Fruit fly (Drosophila melanogaster) whole organism, embryonic: ENCODE results near the gene Cortactin.

Experiments used
- BtbVII ChIP-seq: fragments of 200-800 bp; sonication (Bioruptor generic); optimal IDR thresholded peaks from 3 replicates; lab custom pipeline; 2017; ENCODE audit warnings: missing biosample characterization, mild to moderate bottlenecking, missing genetic modification characterization
- CG10565 ChIP-seq: fragments of 200-800 bp; sonication (Bioruptor generic); optimal IDR thresholded peaks from 3 replicates; lab custom pipeline; 2016; ENCODE audit warnings: missing biosample characterization, mild to moderate bottlenecking, missing genetic modification characterization
- CG11504 ChIP-seq: fragments of 200-800 bp; sonication (Bioruptor generic); optimal IDR thresholded peaks from 3 replicates; lab custom pipeline; 2019; ENCODE audit warnings: missing biosample characterization, mild to moderate bottlenecking, missing genetic modification characterization, moderate library complexity
- CG11695 ChIP-seq: fragments of 200-800 bp; sonication (Bioruptor generic); IDR thresholded peaks from 3 replicates; pipeline ENCODE4 v1.3.6; 2022; ENCODE audit warnings: missing biosample characterization, missing genetic modification characterization
- CG12219 ChIP-seq: fragments of 200-800 bp; sonication (Bioruptor generic); optimal IDR thresholded peaks from 3 replicates; lab custom pipeline; 2018; ENCODE audit warnings: missing biosample characterization, mild to moderate bottlenecking, missing genetic modification characterization
- CG12299 ChIP-seq: fragments of 200-800 bp; sonication (Bioruptor generic); optimal IDR thresholded peaks from 2 replicates; lab custom pipeline; 2018; ENCODE audit warnings: missing biosample characterization, mild to moderate bottlenecking, missing genetic modification characterization
- CG18764 ChIP-seq: fragments of 200-800 bp; sonication (Bioruptor generic); optimal IDR thresholded peaks from 3 replicates; lab custom pipeline; 2016; ENCODE audit warnings: missing biosample characterization, missing genetic modification characterization
- CG2116 ChIP-seq: fragments of 200-800 bp; sonication (Bioruptor generic); optimal IDR thresholded peaks from 3 replicates; lab custom pipeline; 2018; ENCODE audit warnings: missing biosample characterization, mild to moderate bottlenecking, missing genetic modification characterization
- CG2678 ChIP-seq: fragments of 200-800 bp; sonication (Bioruptor generic); optimal IDR thresholded peaks from 3 replicates; lab custom pipeline; 2019; ENCODE audit warnings: missing biosample characterization, mild to moderate bottlenecking, missing genetic modification characterization, moderate library complexity
- CG30431 ChIP-seq: fragments of 200-800 bp; sonication (Bioruptor generic); optimal IDR thresholded peaks from 2 replicates; lab custom pipeline; 2017; ENCODE audit warnings: missing biosample characterization, missing genetic modification characterization
- CG34376 ChIP-seq: fragments of 200-800 bp; sonication (Bioruptor generic); optimal IDR thresholded peaks from 2 replicates; lab custom pipeline; 2018; ENCODE audit warnings: missing biosample characterization, mild to moderate bottlenecking, missing genetic modification characterization
- CG4404 ChIP-seq: fragments of 200-800 bp; sonication (Bioruptor generic); IDR thresholded peaks from 2 replicates; pipeline ENCODE4 v1.3.6; 2022; ENCODE audit warnings: missing biosample characterization, missing genetic modification characterization
- CG4854 ChIP-seq: fragments of 200-800 bp; sonication (Bioruptor generic); optimal IDR thresholded peaks from 2 replicates; lab custom pipeline; 2016; ENCODE audit warnings: missing biosample characterization, missing genetic modification characterization, inconsistent platforms
- CG6175 ChIP-seq: fragments of 200-800 bp; sonication (Bioruptor generic); IDR thresholded peaks from 3 replicates; pipeline ENCODE4 v1.3.6; 2022; ENCODE audit warnings: missing biosample characterization, missing genetic modification characterization
- CG6813 ChIP-seq: fragments of 200-800 bp; sonication (Bioruptor generic); optimal IDR thresholded peaks from 2 replicates; lab custom pipeline; 2017; ENCODE audit warnings: missing biosample characterization, missing genetic modification characterization, mild to moderate bottlenecking, moderate library complexity, missing genetic modification reagents
- CG7357 ChIP-seq: fragments of 200-800 bp; sonication (Bioruptor generic); IDR thresholded peaks from 3 replicates; pipeline ENCODE4 v1.3.6; 2022; ENCODE audit warnings: missing biosample characterization, missing genetic modification characterization
- Dad ChIP-seq: fragments of 200-800 bp; sonication (Bioruptor generic); optimal IDR thresholded peaks from 3 replicates; lab custom pipeline; 2016; ENCODE audit warnings: missing biosample characterization, missing genetic modification characterization
- Dfd ChIP-seq, 2 experiments: fragments of >200 bp; optimal IDR thresholded peaks; 2 replicates each; lab custom pipeline; 2017; ENCODE audit warnings: missing biosample characterization in 2 of 2, missing genetic modification characterization in 2 of 2
- Dip2 ChIP-seq: fragments of 200-800 bp; sonication (Bioruptor generic); IDR thresholded peaks from 2 replicates; pipeline ENCODE4 v1.3.6; 2022; ENCODE audit warnings: missing biosample characterization, missing genetic modification characterization
- Doc3 ChIP-seq: fragments of 200-800 bp; sonication (Bioruptor generic); IDR thresholded peaks from 3 replicates; pipeline ENCODE4 v1.3.6; 2022; ENCODE audit warnings: missing biosample characterization, missing genetic modification characterization; ENCODE audit not compliant: partially characterized antibody
- ERR ChIP-seq: fragments of 200-800 bp; sonication (Bioruptor generic); optimal IDR thresholded peaks from 2 replicates; lab custom pipeline; 2016; ENCODE audit warnings: missing biosample characterization, missing genetic modification characterization
- Eip74EF ChIP-seq, 2 experiments: fragments of 200-800 bp in 1 of 2; fragments of >200 bp in 1 of 2; sonication (Bioruptor generic) in 1 of 2; optimal IDR thresholded peaks; 2 replicates each; lab custom pipeline; 2017 to 2019; ENCODE audit warnings: missing biosample characterization in 2 of 2, missing genetic modification characterization in 2 of 2, mild to moderate bottlenecking in 1 of 2, moderate library complexity in 1 of 2
- HLH54F ChIP-seq: fragments of 200-800 bp; sonication (Bioruptor generic); optimal IDR thresholded peaks from 3 replicates; lab custom pipeline; 2016; ENCODE audit warnings: missing biosample characterization, missing genetic modification characterization
- Hsf ChIP-seq: fragments of 200-800 bp; sonication (Bioruptor generic); optimal IDR thresholded peaks from 3 replicates; lab custom pipeline; 2016; ENCODE audit warnings: missing biosample characterization, missing genetic modification characterization
- Rfx ChIP-seq: fragments of 200-800 bp; sonication (Bioruptor generic); IDR thresholded peaks from 2 replicates; pipeline ENCODE4 v1.3.6; 2022; ENCODE audit warnings: missing biosample characterization, missing genetic modification characterization
- Trl ChIP-seq, 3 experiments: fragments of >200 bp in 2 of 3; fragments of 200-800 bp in 1 of 3; sonication (Bioruptor generic) in 1 of 3; optimal IDR thresholded peaks; 2 replicates in 1 of 3; 3 replicates in 2 of 3; lab custom pipeline; 2016 to 2017; ENCODE audit warnings: missing biosample characterization in 1 of 3, missing genetic modification characterization in 1 of 3
- ase ChIP-seq: fragments of 200-800 bp; sonication (Bioruptor generic); IDR thresholded peaks from 3 replicates; pipeline ENCODE4 v1.3.6; 2022; ENCODE audit warnings: missing biosample characterization, missing genetic modification characterization
- chif ChIP-seq, 2 experiments: fragments of 200-800 bp; sonication (Bioruptor generic); optimal IDR thresholded peaks; 3 replicates each; lab custom pipeline; 2016; ENCODE audit warnings: missing biosample characterization in 2 of 2, missing genetic modification characterization in 2 of 2
- chm ChIP-seq: fragments of 200-800 bp; sonication (Bioruptor generic); IDR thresholded peaks from 2 replicates; pipeline ENCODE4 v1.3.6; 2022; ENCODE audit warnings: missing biosample characterization, missing genetic modification characterization
- disco-r ChIP-seq: fragments of 200-800 bp; sonication (Bioruptor generic); optimal IDR thresholded peaks from 2 replicates; lab custom pipeline; 2016; ENCODE audit warnings: missing biosample characterization, missing genetic modification characterization
- emc ChIP-seq: fragments of 200-800 bp; sonication (Bioruptor generic); optimal IDR thresholded peaks from 2 replicates; lab custom pipeline; 2016; ENCODE audit warnings: missing biosample characterization, missing genetic modification characterization
- ems ChIP-seq: fragments of 200-800 bp; sonication (Bioruptor generic); optimal IDR thresholded peaks from 3 replicates; lab custom pipeline; 2016; ENCODE audit warnings: missing biosample characterization, missing genetic modification characterization
- esg ChIP-seq: fragments of 200-800 bp; sonication (Bioruptor generic); conservative IDR thresholded peaks from 2 replicates; pipeline ENCODE4 v1.3.6; 2022; ENCODE audit warnings: missing biosample characterization, missing genetic modification characterization
- eyg ChIP-seq: fragments of 200-800 bp; sonication (Bioruptor generic); optimal IDR thresholded peaks from 3 replicates; lab custom pipeline; 2016; ENCODE audit warnings: missing biosample characterization, missing genetic modification characterization
- gt ChIP-seq: fragments of 200-800 bp; sonication (Bioruptor generic); IDR thresholded peaks from 2 replicates; pipeline ENCODE4 v1.3.6; 2022; ENCODE audit warnings: missing biosample characterization, missing genetic modification characterization
- oc ChIP-seq: fragments of 200-800 bp; sonication (Bioruptor generic); optimal IDR thresholded peaks from 2 replicates; lab custom pipeline; 2018; ENCODE audit warnings: missing biosample characterization, mild to moderate bottlenecking, missing genetic modification characterization, moderate library complexity
- pho ChIP-seq: fragments of 200-800 bp; sonication (Bioruptor generic); optimal IDR thresholded peaks from 2 replicates; lab custom pipeline; 2016; ENCODE audit warnings: missing biosample characterization, missing genetic modification characterization
- pros ChIP-seq: fragments of 200-800 bp; sonication (Bioruptor generic); optimal IDR thresholded peaks from 3 replicates; lab custom pipeline; 2019; ENCODE audit warnings: missing biosample characterization, mild to moderate bottlenecking, missing genetic modification characterization, moderate library complexity
- salm ChIP-seq: fragments of 200-800 bp; sonication (Bioruptor generic); optimal IDR thresholded peaks from 2 replicates; lab custom pipeline; 2018; ENCODE audit warnings: missing biosample characterization, mild to moderate bottlenecking, missing genetic modification characterization
- seq ChIP-seq: fragments of 200-800 bp; sonication (Bioruptor generic); IDR thresholded peaks from 2 replicates; pipeline ENCODE4 v1.3.6; 2022; ENCODE audit warnings: missing biosample characterization, missing genetic modification characterization
- shn ChIP-seq: fragments of 200-800 bp; sonication (Bioruptor generic); optimal IDR thresholded peaks from 3 replicates; lab custom pipeline; 2016; ENCODE audit warnings: missing biosample characterization, missing genetic modification characterization
- sim ChIP-seq: fragments of 200-800 bp; sonication (Bioruptor generic); IDR thresholded peaks from 2 replicates; pipeline ENCODE4 v1.3.6; 2022; ENCODE audit warnings: missing biosample characterization, missing genetic modification characterization
- so ChIP-seq: fragments of 200-800 bp; sonication (Bioruptor generic); IDR thresholded peaks from 3 replicates; pipeline ENCODE4 v1.3.6; 2022; ENCODE audit warnings: missing biosample characterization, missing genetic modification characterization
- stc ChIP-seq: fragments of 200-800 bp; sonication (Bioruptor generic); IDR thresholded peaks from 2 replicates; pipeline ENCODE4 v1.3.6; 2022; ENCODE audit warnings: missing biosample characterization, missing genetic modification characterization
- tgo ChIP-seq: fragments of 200-800 bp; sonication (Bioruptor generic); IDR thresholded peaks from 3 replicates; pipeline ENCODE4 v1.3.6; 2022; ENCODE audit warnings: missing biosample characterization, missing genetic modification characterization
- tin ChIP-seq: fragments of 200-800 bp; sonication (Bioruptor generic); optimal IDR thresholded peaks from 3 replicates; lab custom pipeline; 2016; ENCODE audit warnings: missing biosample characterization, missing genetic modification characterization
- tll ChIP-seq, 2 experiments: fragments of 200-800 bp in 1 of 2; fragments of >200 bp in 1 of 2; sonication (Bioruptor generic) in 1 of 2; optimal IDR thresholded peaks; 2 replicates each; lab custom pipeline; 2017 to 2019; ENCODE audit warnings: missing biosample characterization in 2 of 2, missing genetic modification characterization in 2 of 2, mild to moderate bottlenecking in 1 of 2, moderate library complexity in 1 of 2
- trem ChIP-seq: fragments of 200-800 bp; optimal IDR thresholded peaks from 3 replicates; lab custom pipeline; 2019; ENCODE audit warnings: missing biosample characterization, mild to moderate bottlenecking, missing genetic modification characterization, moderate library complexity
- wdn ChIP-seq: fragments of 200-800 bp; sonication (Bioruptor generic); IDR thresholded peaks from 2 replicates; pipeline ENCODE4 v1.3.6; 2022; ENCODE audit warnings: missing biosample characterization, missing genetic modification characterization
- zfh1 ChIP-seq: fragments of 200-800 bp; sonication (Bioruptor generic); IDR thresholded peaks from 3 replicates; pipeline ENCODE4 v1.3.6; 2022; ENCODE audit warnings: missing biosample characterization, missing genetic modification characterization

Cortactin gene

dm6 chr3R:21065010-21065695 is 882 bp upstream of the Cortactin start, which contains the start of gene AnxB9 (continued):
- TF ChIP-seq disco-r (no peak), eyg (GFP tag; lab: Kevin White, UChicago) (peak; percentile 17), CG6175 (GFP tag; lab: Robert Waterston, UW) (no peak), chm (GFP tag; lab: Robert Waterston, UW) (no peak), sim (GFP tag; lab: Robert Waterston, UW) (no peak), salm (peak; percentile 20), Eip74EF (GFP tag; optimal IDR thresholded peaks at IDR 0.05; lab: Kevin White, UChicago) (peak in 1 of 2 experiments; percentile 49), so (GFP tag; lab: Robert Waterston, UW) (0 out of 3 replicates have a peak, but pooled peaks have one; percentile 9), tin (GFP tag; lab: Kevin White, UChicago) (no peak), CG2678 (tag; lab: Kevin White, UChicago) (peak; percentile 37), CG4854 (GFP tag; lab: Kevin White, UChicago) (peak; percentile 17), ase (no peak), CG6813 (GFP tag; lab: Kevin White, UChicago) (peak; percentile 9), pros (no peak), seq (GFP tag; lab: Robert Waterston, UW) (no peak), Dip2 (GFP tag; lab: Robert Waterston, UW) (no peak), CG10565 (GFP tag; lab: Kevin White, UChicago) (no peak), CG2116 (GFP tag; lab: Kevin White, UChicago) (no peak), CG30431 (no peak), emc (GFP tag; lab: Kevin White, UChicago) (no peak), Rfx (GFP tag; lab: Robert Waterston, UW) (peak; percentile 60), Hsf (GFP tag; lab: Kevin White, UChicago) (no peak), CG11695 (GFP tag; lab: Robert Waterston, UW) (0 out of 3 replicates have a peak, but pooled peaks have one; percentile 44), esg (no peak), tll (GFP tag; optimal IDR thresholded peaks at IDR 0.05; lab: Kevin White, UChicago) (no peak), CG4404 (no peak), stc (GFP tag; lab: Robert Waterston, UW) (peak; percentile 50; the same call in 1 of the 2 replicates), wdn (GFP tag; lab: Robert Waterston, UW) (no peak), CG12219 (GFP tag; lab: Kevin White, UChicago) (peak; percentile 28), HLH54F (no peak), CG12299 (tag; lab: Kevin White, UChicago) (peak; percentile 32), shn (GFP tag; lab: Kevin White, UChicago) (peak; percentile 19), trem (peak; percentile 41), Doc3 (no peak; the same call in 1 of the 3 replicates), pho (GFP tag; lab: Kevin White, UChicago) (peak; percentile 39), CG18764 (GFP tag; lab: Kevin White, UChicago) (no peak), tgo (GFP tag; lab: Robert Waterston, UW) (no peak; the same call in 2 of the 3 replicates), chif (GFP tag; optimal IDR thresholded peaks at IDR 0.05; lab: Kevin White, UChicago) (no peak), BtbVII (GFP tag; lab: Kevin White, UChicago) (peak; percentile 39), zfh1 (GFP tag; lab: Robert Waterston, UW) (peak; percentile 47; the same call in 2 of the 3 replicates), CG11504 (peak; percentile 4), CG34376 (GFP tag; lab: Kevin White, UChicago) (peak; percentile 89), Trl (optimal IDR thresholded peaks at IDR 0.05; lab: Kevin White, UChicago) (peak; percentile 45 to 72), Trl (GFP tag; optimal IDR thresholded peaks at IDR 0.05; lab: Kevin White, UChicago) (peak; percentile 70), Dad (GFP tag; lab: Kevin White, UChicago) (peak; percentile 8), gt (no peak), ems (GFP tag; lab: Kevin White, UChicago) (no peak), oc (peak; percentile 13), Dfd (GFP tag; optimal IDR thresholded peaks at IDR 0.05; lab: Kevin White, UChicago) (no peak), ERR (no peak), CG7357 (GFP tag; lab: Robert Waterston, UW) (no peak)
